Fruit fly (Drosophila melanogaster) whole organism, embryonic: ENCODE data around the gene CG18622.

ENCODE experiments used
- Abd-B ChIP-seq: fragments of 200-800 bp; sonication (Bioruptor generic); optimal IDR thresholded peaks from 2 replicates; lab custom pipeline; 2018; ENCODE audit warnings: missing biosample characterization, mild to moderate bottlenecking, missing genetic modification characterization, moderate library complexity
- Ada2b ChIP-seq: fragments of 200-800 bp; sonication (Bioruptor generic); IDR thresholded peaks from 2 replicates; pipeline ENCODE4 v1.3.6; 2022; ENCODE audit warnings: missing biosample characterization, missing genetic modification characterization
- CG10209 ChIP-seq: fragments of 200-800 bp; sonication (Bioruptor generic); optimal IDR thresholded peaks from 3 replicates; lab custom pipeline; 2017; ENCODE audit warnings: missing biosample characterization, mild to moderate bottlenecking, missing genetic modification characterization, missing genetic modification reagents
- CG10979 ChIP-seq: fragments of 200-800 bp; sonication (Bioruptor generic); optimal IDR thresholded peaks from 2 replicates; lab custom pipeline; 2018; ENCODE audit warnings: missing biosample characterization, mild to moderate bottlenecking, missing genetic modification characterization, moderate library complexity
- CG11504 ChIP-seq: fragments of 200-800 bp; sonication (Bioruptor generic); optimal IDR thresholded peaks from 3 replicates; lab custom pipeline; 2019; ENCODE audit warnings: missing biosample characterization, mild to moderate bottlenecking, missing genetic modification characterization, moderate library complexity
- CG11560 ChIP-seq: fragments of 200-800 bp; sonication (Bioruptor generic); IDR thresholded peaks from 3 replicates; pipeline ENCODE4 v1.3.6; 2022; ENCODE audit warnings: missing biosample characterization, missing genetic modification characterization
- CG12155 ChIP-seq: fragments of 200-800 bp; sonication (Bioruptor generic); optimal IDR thresholded peaks from 3 replicates; lab custom pipeline; 2016; ENCODE audit warnings: missing biosample characterization, missing genetic modification characterization
- CG14965 ChIP-seq: fragments of 200-800 bp; sonication (Bioruptor generic); optimal IDR thresholded peaks from 2 replicates; lab custom pipeline; 2016; ENCODE audit warnings: missing biosample characterization, missing genetic modification characterization, borderline replicate concordance
- CG15269 ChIP-seq: fragments of 200-800 bp; sonication (Bioruptor generic); optimal IDR thresholded peaks from 2 replicates; lab custom pipeline; 2018; ENCODE audit warnings: missing biosample characterization, mild to moderate bottlenecking, missing genetic modification characterization, moderate library complexity
- CG16779 ChIP-seq: fragments of 200-800 bp; sonication (Bioruptor generic); IDR thresholded peaks from 2 replicates; pipeline ENCODE4 v1.3.6; 2022; ENCODE audit warnings: missing biosample characterization, missing genetic modification characterization
- CG17361 ChIP-seq: fragments of 200-800 bp; sonication (Bioruptor generic); IDR thresholded peaks from 3 replicates; pipeline ENCODE4 v1.3.6; 2022; ENCODE audit warnings: missing biosample characterization, missing genetic modification characterization
- CG17802 ChIP-seq: fragments of 200-800 bp; sonication (Bioruptor generic); optimal IDR thresholded peaks from 2 replicates; lab custom pipeline; 2018; ENCODE audit warnings: missing biosample characterization, mild to moderate bottlenecking, missing genetic modification characterization, moderate library complexity
- CG18476 ChIP-seq: fragments of 200-800 bp; sonication (Bioruptor generic); optimal IDR thresholded peaks from 2 replicates; lab custom pipeline; 2016; ENCODE audit warnings: missing biosample characterization, mild to moderate bottlenecking, missing genetic modification characterization
- CG2875 ChIP-seq: fragments of 200-800 bp; sonication (Bioruptor generic); optimal IDR thresholded peaks from 2 replicates; lab custom pipeline; 2017; ENCODE audit warnings: missing biosample characterization, mild to moderate bottlenecking, missing genetic modification characterization, missing genetic modification reagents
- CG3065 ChIP-seq: fragments of 200-800 bp; sonication (Bioruptor generic); optimal IDR thresholded peaks from 2 replicates; lab custom pipeline; 2016; ENCODE audit warnings: missing biosample characterization, missing genetic modification characterization
- CG33213 ChIP-seq: fragments of 200-800 bp; sonication (Bioruptor generic); optimal IDR thresholded peaks from 3 replicates; lab custom pipeline; 2016; ENCODE audit warnings: missing biosample characterization, missing genetic modification characterization
- CG3847 ChIP-seq: fragments of 200-800 bp; sonication (Bioruptor generic); IDR thresholded peaks from 2 replicates; pipeline ENCODE4 v1.3.6; 2022; ENCODE audit warnings: missing biosample characterization, missing genetic modification characterization
- CG3995 ChIP-seq: fragments of 200-800 bp; sonication (Bioruptor generic); optimal IDR thresholded peaks from 3 replicates; lab custom pipeline; 2016; ENCODE audit warnings: missing biosample characterization, missing genetic modification characterization
- CG4404 ChIP-seq: fragments of 200-800 bp; sonication (Bioruptor generic); IDR thresholded peaks from 2 replicates; pipeline ENCODE4 v1.3.6; 2022; ENCODE audit warnings: missing biosample characterization, missing genetic modification characterization
- CG4617 ChIP-seq: fragments of 200-800 bp; sonication (Bioruptor generic); optimal IDR thresholded peaks from 3 replicates; lab custom pipeline; 2016; ENCODE audit warnings: missing biosample characterization, missing genetic modification characterization, borderline replicate concordance
- CG6791 ChIP-seq: fragments of 200-800 bp; sonication (Bioruptor generic); IDR thresholded peaks from 3 replicates; pipeline ENCODE4 v1.3.6; 2022; ENCODE audit warnings: missing biosample characterization, missing genetic modification characterization; ENCODE audit not compliant: partially characterized antibody
- CG6813 ChIP-seq: fragments of 200-800 bp; sonication (Bioruptor generic); optimal IDR thresholded peaks from 2 replicates; lab custom pipeline; 2017; ENCODE audit warnings: missing biosample characterization, missing genetic modification characterization, mild to moderate bottlenecking, moderate library complexity, missing genetic modification reagents
- CG7556 ChIP-seq: fragments of 200-800 bp; sonication (Bioruptor generic); optimal IDR thresholded peaks from 2 replicates; lab custom pipeline; 2017; ENCODE audit warnings: missing biosample characterization, mild to moderate bottlenecking, missing genetic modification characterization
- CG9876 ChIP-seq: fragments of 200-800 bp; sonication (Bioruptor generic); optimal IDR thresholded peaks from 2 replicates; lab custom pipeline; 2016; ENCODE audit warnings: missing biosample characterization, missing genetic modification characterization
- Dip2 ChIP-seq: fragments of 200-800 bp; sonication (Bioruptor generic); IDR thresholded peaks from 2 replicates; pipeline ENCODE4 v1.3.6; 2022; ENCODE audit warnings: missing biosample characterization, missing genetic modification characterization
- ERR ChIP-seq: fragments of 200-800 bp; sonication (Bioruptor generic); optimal IDR thresholded peaks from 2 replicates; lab custom pipeline; 2016; ENCODE audit warnings: missing biosample characterization, missing genetic modification characterization
- Elba2 ChIP-seq: fragments of 200-800 bp; sonication (Bioruptor generic); optimal IDR thresholded peaks from 3 replicates; lab custom pipeline; 2016; ENCODE audit warnings: missing biosample characterization, missing genetic modification characterization
- Hr3 ChIP-seq: fragments of 200-800 bp; sonication (Bioruptor generic); optimal IDR thresholded peaks from 3 replicates; lab custom pipeline; 2016; ENCODE audit warnings: missing biosample characterization, missing genetic modification characterization
- Hsf ChIP-seq: fragments of 200-800 bp; sonication (Bioruptor generic); optimal IDR thresholded peaks from 3 replicates; lab custom pipeline; 2016; ENCODE audit warnings: missing biosample characterization, missing genetic modification characterization
- Kr ChIP-seq: fragments of 200-800 bp; sonication (Bioruptor generic); optimal IDR thresholded peaks from 2 replicates; lab custom pipeline; 2017; ENCODE audit warnings: missing biosample characterization, mild to moderate bottlenecking, missing genetic modification characterization
- Oli ChIP-seq: fragments of 200-800 bp; sonication (Bioruptor generic); optimal IDR thresholded peaks from 2 replicates; lab custom pipeline; 2018; ENCODE audit warnings: missing biosample characterization, mild to moderate bottlenecking, missing genetic modification characterization, moderate library complexity
- PHDP ChIP-seq: fragments of 200-800 bp; sonication (Bioruptor generic); optimal IDR thresholded peaks from 3 replicates; lab custom pipeline; 2018; ENCODE audit warnings: missing biosample characterization, mild to moderate bottlenecking, missing genetic modification characterization, moderate library complexity
- Rfx ChIP-seq: fragments of 200-800 bp; sonication (Bioruptor generic); IDR thresholded peaks from 2 replicates; pipeline ENCODE4 v1.3.6; 2022; ENCODE audit warnings: missing biosample characterization, missing genetic modification characterization
- Rx ChIP-seq: fragments of 200-800 bp; sonication (Bioruptor generic); IDR thresholded peaks from 2 replicates; pipeline ENCODE4 v1.3.6; 2022; ENCODE audit warnings: missing biosample characterization, missing genetic modification characterization
- Taf1 ChIP-seq: fragments of 200-800 bp; sonication (Bioruptor generic); IDR thresholded peaks from 2 replicates; pipeline ENCODE4 v1.3.6; 2022; ENCODE audit warnings: missing biosample characterization, missing genetic modification characterization
- abd-A ChIP-seq: fragments of 200-800 bp; sonication (Bioruptor generic); optimal IDR thresholded peaks from 3 replicates; lab custom pipeline; 2019; ENCODE audit warnings: missing biosample characterization, mild to moderate bottlenecking, missing genetic modification characterization, moderate library complexity
- al ChIP-seq: fragments of 200-800 bp; sonication (Bioruptor generic); IDR thresholded peaks from 2 replicates; pipeline ENCODE4 v1.3.6; 2022; ENCODE audit warnings: missing biosample characterization, missing genetic modification characterization
- aop ChIP-seq: fragments of 200-800 bp; sonication (Bioruptor generic); IDR thresholded peaks from 2 replicates; pipeline ENCODE4 v1.3.6; 2022; ENCODE audit warnings: missing biosample characterization, missing genetic modification characterization
- cad ChIP-seq: fragments of >200 bp; optimal IDR thresholded peaks from 2 replicates; lab custom pipeline; 2017; ENCODE audit warnings: missing biosample characterization, missing genetic modification characterization
- cas ChIP-seq: fragments of 200-800 bp; sonication (Bioruptor generic); IDR thresholded peaks from 2 replicates; pipeline ENCODE4 v1.3.6; 2022; ENCODE audit warnings: missing biosample characterization, missing genetic modification characterization
- crc ChIP-seq: fragments of 200-800 bp; sonication (Bioruptor generic); optimal IDR thresholded peaks from 2 replicates; lab custom pipeline; 2016; ENCODE audit warnings: missing biosample characterization, missing genetic modification characterization
- dmrt11E ChIP-seq: fragments of 200-800 bp; sonication (Bioruptor generic); optimal IDR thresholded peaks from 3 replicates; lab custom pipeline; 2018; ENCODE audit warnings: missing biosample characterization, mild to moderate bottlenecking, missing genetic modification characterization, moderate library complexity
- fru ChIP-seq: fragments of >200 bp; optimal IDR thresholded peaks from 2 replicates; lab custom pipeline; 2017
- gsb-n ChIP-seq: fragments of 200-800 bp; sonication (Bioruptor generic); optimal IDR thresholded peaks from 3 replicates; lab custom pipeline; 2018; ENCODE audit warnings: missing biosample characterization, mild to moderate bottlenecking, missing genetic modification characterization
- inv ChIP-seq: fragments of 200-800 bp; sonication (Bioruptor generic); IDR thresholded peaks from 2 replicates; pipeline ENCODE4 v1.3.6; 2022; ENCODE audit warnings: missing biosample characterization, missing genetic modification characterization; ENCODE audit not compliant: partially characterized antibody
- sens-2 ChIP-seq: fragments of 200-800 bp; sonication (Bioruptor generic); IDR thresholded peaks from 2 replicates; pipeline ENCODE4 v1.3.6; 2022; ENCODE audit warnings: missing biosample characterization, missing genetic modification characterization
- sob ChIP-seq: fragments of 200-800 bp; sonication (Bioruptor generic); IDR thresholded peaks from 2 replicates; pipeline ENCODE4 v1.3.6; 2022; ENCODE audit warnings: missing biosample characterization, missing genetic modification characterization
- trem ChIP-seq: fragments of 200-800 bp; optimal IDR thresholded peaks from 3 replicates; lab custom pipeline; 2019; ENCODE audit warnings: missing biosample characterization, mild to moderate bottlenecking, missing genetic modification characterization, moderate library complexity
- wek ChIP-seq: fragments of 200-800 bp; sonication (Bioruptor generic); optimal IDR thresholded peaks from 3 replicates; lab custom pipeline; 2018; ENCODE audit warnings: missing biosample characterization, mild to moderate bottlenecking, missing genetic modification characterization, moderate library complexity
- z ChIP-seq: fragments of 200-800 bp; sonication (Bioruptor generic); IDR thresholded peaks from 3 replicates; pipeline ENCODE4 v1.3.6; 2022; ENCODE audit warnings: missing biosample characterization, missing genetic modification characterization

Gene CG18622

dm6 chr3R:16957759-16958536 lies 29.6 kb downstream of the CG18622 start (continued):
- TF ChIP-seq Hr3 (GFP tag; lab: Kevin White, UChicago): peak; percentile 87
- TF ChIP-seq Oli: peak; percentile 89
- peak; percentile 87 for TF ChIP-seq gsb-n (tag; lab: Kevin White, UChicago)
- TF ChIP-seq Kr (GFP tag; lab: Kevin White, UChicago): no peak
- peak; percentile 74 for TF ChIP-seq trem (tag; lab: Kevin White, UChicago)
- TF ChIP-seq CG10209 (GFP tag; lab: Kevin White, UChicago): peak; percentile 90
- TF ChIP-seq al (GFP tag; lab: Robert Waterston, UW): 0 out of 2 replicates have a peak, but pooled peaks have one; percentile 44
- peak; percentile 40 for TF ChIP-seq CG33213 (GFP tag; lab: Kevin White, UChicago)
- peak; percentile 82 for TF ChIP-seq CG2875 (GFP tag; lab: Kevin White, UChicago)
- peak; percentile 42 for TF ChIP-seq CG3065 (GFP tag; lab: Kevin White, UChicago)
- no peak for TF ChIP-seq inv
- peak; percentile 64 for TF ChIP-seq CG4404 (GFP tag; lab: Robert Waterston, UW)
- TF ChIP-seq CG16779 (GFP tag; lab: Robert Waterston, UW): no peak
- TF ChIP-seq z (GFP tag; lab: Robert Waterston, UW): no peak
- no peak for TF ChIP-seq CG3995
- TF ChIP-seq CG3847 (GFP tag; lab: Robert Waterston, UW): peak; percentile 54
- peak; percentile 15 for TF ChIP-seq CG17802 (tag; lab: Kevin White, UChicago)
- TF ChIP-seq sens-2: no peak
- TF ChIP-seq CG12155 (GFP tag; lab: Kevin White, UChicago): peak; percentile 55
- TF ChIP-seq Rfx (GFP tag; lab: Robert Waterston, UW): peak; percentile 70
- TF ChIP-seq CG18476: peak; percentile 65
- peak; percentile 17; the same call in 1 of the 2 replicates for TF ChIP-seq sob
- peak; percentile 91 for TF ChIP-seq CG11504 (tag; lab: Kevin White, UChicago)
- TF ChIP-seq CG6813 (GFP tag; lab: Kevin White, UChicago): peak; percentile 81
- no peak for TF ChIP-seq fru (lab: Kevin White, UChicago)
- no peak for TF ChIP-seq CG11560 (tag; lab: Robert Waterston, UW)
- TF ChIP-seq CG14965 (GFP tag; lab: Kevin White, UChicago): no peak
- no peak for TF ChIP-seq Dip2
- TF ChIP-seq Ada2b (GFP tag; lab: Robert Waterston, UW): peak; percentile 51
- no peak for TF ChIP-seq cad
- TF ChIP-seq cas (GFP tag; lab: Robert Waterston, UW): no peak
- TF ChIP-seq CG9876: peak; percentile 26
- no peak for TF ChIP-seq Taf1 (GFP tag; lab: Robert Waterston, UW)
- TF ChIP-seq CG15269: peak; percentile 84
- TF ChIP-seq ERR (GFP tag; lab: Kevin White, UChicago): no peak
- peak; percentile 98 for TF ChIP-seq CG17361
- peak; percentile 91 for TF ChIP-seq dmrt11E (tag; lab: Kevin White, UChicago)
- TF ChIP-seq Elba2 (GFP tag; lab: Kevin White, UChicago): no peak
- TF ChIP-seq Hsf (GFP tag; lab: Kevin White, UChicago): peak; percentile 33
- TF ChIP-seq wek: no peak
- TF ChIP-seq aop (GFP tag; lab: Robert Waterston, UW): no peak
- peak; percentile 27 for TF ChIP-seq Rx (GFP tag; lab: Robert Waterston, UW)
- peak; percentile 84 for TF ChIP-seq PHDP (tag; lab: Kevin White, UChicago)
- peak; percentile 91 for TF ChIP-seq CG10979 (tag; lab: Kevin White, UChicago)
- peak; percentile 2 for TF ChIP-seq CG4617 (GFP tag; lab: Kevin White, UChicago)
- TF ChIP-seq CG7556 (GFP tag; lab: Kevin White, UChicago): peak; percentile 93
- no peak for TF ChIP-seq crc (GFP tag; lab: Kevin White, UChicago)
- peak; percentile 23 for TF ChIP-seq abd-A (tag; lab: Kevin White, UChicago)
- TF ChIP-seq CG6791 (GFP tag; lab: Robert Waterston, UW): no peak
- TF ChIP-seq Abd-B (GFP tag; lab: Kevin White, UChicago): peak; percentile 90
